Worm (Caenorhabditis elegans) whole organism, L2 larva: ENCODE results near the gene pigt-1.

Experiments used
- C34F6.9 ChIP-seq: fragments of 150-350 bp; optimal IDR thresholded peaks from 2 replicates; lab custom pipeline; 2014; ENCODE audit warnings: missing biosample characterization, missing genetic modification characterization
- F13H6.1 ChIP-seq: sonication (generic microtip); optimal IDR thresholded peaks from 2 replicates; lab custom pipeline; 2016; ENCODE audit warnings: missing genetic modification characterization, missing compliant biosample characterization
- Y55F3AM.14 ChIP-seq: fragments of 200-800 bp; sonication (Bioruptor generic); optimal IDR thresholded peaks from 2 replicates; lab custom pipeline; 2018; ENCODE audit warnings: mild to moderate bottlenecking, missing genetic modification characterization, missing compliant biosample characterization
- ZK546.5 ChIP-seq: sonication (generic microtip); optimal IDR thresholded peaks from 2 replicates; lab custom pipeline; 2017; ENCODE audit warnings: missing biosample characterization, missing genetic modification characterization
- alr-1 ChIP-seq: fragments of 150-350 bp; optimal IDR thresholded peaks from 2 replicates; lab custom pipeline; 2014; ENCODE audit warnings: missing biosample characterization, missing genetic modification characterization
- ama-1 ChIP-seq: fragments of 150-350 bp; optimal IDR thresholded peaks from 2 replicates; lab custom pipeline; 2018; ENCODE audit warnings: inconsistent platforms
- crh-2 ChIP-seq: sonication (generic microtip); optimal IDR thresholded peaks from 2 replicates; lab custom pipeline; 2017; ENCODE audit warnings: missing biosample characterization, missing genetic modification characterization
- dmd-4 ChIP-seq: sonication (generic microtip); optimal IDR thresholded peaks from 2 replicates; lab custom pipeline; 2017; ENCODE audit warnings: missing biosample characterization, missing genetic modification characterization
- egl-27 ChIP-seq: sonication (generic microtip); optimal IDR thresholded peaks from 3 replicates; lab custom pipeline; 2017; ENCODE audit warnings: missing biosample characterization, missing genetic modification reagents, missing genetic modification characterization
- elt-1 ChIP-seq: fragments of 150-350 bp; optimal IDR thresholded peaks from 2 replicates; lab custom pipeline; 2014; ENCODE audit warnings: missing biosample characterization, missing genetic modification characterization
- elt-3 ChIP-seq: sonication (generic microtip); optimal IDR thresholded peaks from 2 replicates; lab custom pipeline; 2017; ENCODE audit warnings: missing biosample characterization, missing genetic modification characterization
- fos-1 ChIP-seq: fragments of 150-350 bp; optimal IDR thresholded peaks from 2 replicates; lab custom pipeline; 2014; ENCODE audit warnings: missing biosample characterization, missing genetic modification characterization
- gmeb-1 ChIP-seq: fragments of 150-350 bp; optimal IDR thresholded peaks from 2 replicates; lab custom pipeline; 2014; ENCODE audit warnings: missing biosample characterization, missing genetic modification characterization
- lin-11 ChIP-seq: fragments of 150-350 bp; sonication (generic microtip); optimal IDR thresholded peaks from 2 replicates; lab custom pipeline; 2014; ENCODE audit warnings: missing biosample characterization, missing genetic modification characterization, inconsistent platforms, mixed read lengths
- lin-13 ChIP-seq: fragments of 150-350 bp; optimal IDR thresholded peaks from 2 replicates; lab custom pipeline; 2014; ENCODE audit warnings: missing biosample characterization, missing genetic modification reagents, missing genetic modification characterization
- lin-39 ChIP-seq: fragments of 150-350 bp; optimal IDR thresholded peaks from 2 replicates; lab custom pipeline; 2014; ENCODE audit warnings: missing biosample characterization, missing genetic modification reagents, missing genetic modification characterization
- lsy-2 ChIP-seq, 2 experiments: fragments of 150-350 bp in 1 of 2; sonication (generic microtip) in 1 of 2; optimal IDR thresholded peaks; 2 replicates each; lab custom pipeline; 2014 to 2017; ENCODE audit warnings: missing biosample characterization in 2 of 2, missing genetic modification characterization in 2 of 2
- mab-5 ChIP-seq: fragments of 150-350 bp; optimal IDR thresholded peaks from 2 replicates; lab custom pipeline; 2014; ENCODE audit warnings: missing biosample characterization, missing genetic modification characterization
- mbf-1 ChIP-seq: sonication (generic microtip); optimal IDR thresholded peaks from 2 replicates; lab custom pipeline; 2017; ENCODE audit warnings: missing biosample characterization, missing genetic modification characterization
- mdl-1 ChIP-seq, 2 experiments: fragments of 150-350 bp in 1 of 2; sonication (generic microtip) in 1 of 2; optimal IDR thresholded peaks; 2 replicates each; lab custom pipeline; 2017; ENCODE audit warnings: missing biosample characterization in 2 of 2, missing genetic modification characterization in 2 of 2
- nhr-10 ChIP-seq: sonication (generic microtip); optimal IDR thresholded peaks from 2 replicates; lab custom pipeline; 2017; ENCODE audit warnings: missing biosample characterization, missing genetic modification characterization
- nhr-11 ChIP-seq: fragments of 150-350 bp; optimal IDR thresholded peaks from 2 replicates; lab custom pipeline; 2014; ENCODE audit warnings: missing biosample characterization, missing genetic modification characterization
- nhr-12 ChIP-seq: fragments of 150-350 bp; optimal IDR thresholded peaks from 2 replicates; lab custom pipeline; 2014; ENCODE audit warnings: missing biosample characterization, missing genetic modification characterization
- nhr-129 ChIP-seq: fragments of 150-350 bp; optimal IDR thresholded peaks from 2 replicates; lab custom pipeline; 2014; ENCODE audit warnings: missing biosample characterization, missing genetic modification characterization
- nhr-23 ChIP-seq: fragments of 150-350 bp; optimal IDR thresholded peaks from 2 replicates; lab custom pipeline; 2014; ENCODE audit warnings: missing biosample characterization, missing genetic modification reagents, missing genetic modification characterization
- nhr-237 ChIP-seq: fragments of 150-350 bp; optimal IDR thresholded peaks from 2 replicates; lab custom pipeline; 2014; ENCODE audit warnings: missing biosample characterization, missing genetic modification characterization
- nhr-6 ChIP-seq: fragments of 150-350 bp; optimal IDR thresholded peaks from 2 replicates; lab custom pipeline; 2014; ENCODE audit warnings: missing biosample characterization, missing genetic modification characterization
- nhr-77 ChIP-seq: fragments of 150-350 bp; optimal IDR thresholded peaks from 2 replicates; lab custom pipeline; 2014; ENCODE audit warnings: missing biosample characterization, missing genetic modification characterization
- skn-1 ChIP-seq: sonication (generic microtip); optimal IDR thresholded peaks from 2 replicates; lab custom pipeline; 2017; ENCODE audit warnings: missing biosample characterization, missing genetic modification characterization
- sma-3 ChIP-seq: sonication (generic microtip); optimal IDR thresholded peaks from 2 replicates; lab custom pipeline; 2016; ENCODE audit warnings: missing genetic modification reagents, missing genetic modification characterization, missing compliant biosample characterization
- snpc-4 ChIP-seq: fragments of 150-350 bp; optimal IDR thresholded peaks from 2 replicates; lab custom pipeline; 2014; ENCODE audit warnings: missing biosample characterization, missing genetic modification characterization
- unc-39 ChIP-seq: fragments of 150-350 bp; optimal IDR thresholded peaks from 2 replicates; lab custom pipeline; 2014; ENCODE audit warnings: missing biosample characterization, missing genetic modification characterization
- zag-1 ChIP-seq: fragments of 150-350 bp; optimal IDR thresholded peaks from 2 replicates; lab custom pipeline; 2014; ENCODE audit warnings: missing biosample characterization, missing genetic modification characterization
- ztf-1 ChIP-seq: fragments of 200-800 bp; sonication (Bioruptor generic); conservative IDR thresholded peaks from 2 replicates; pipeline ENCODE4 v1.3.6; 2022; ENCODE audit warnings: missing genetic modification characterization, missing compliant biosample characterization
- ztf-11 ChIP-seq: sonication (generic microtip); optimal IDR thresholded peaks from 2 replicates; lab custom pipeline; 2017; ENCODE audit warnings: missing biosample characterization, missing genetic modification characterization

The pigt-1 gene

DNA sequence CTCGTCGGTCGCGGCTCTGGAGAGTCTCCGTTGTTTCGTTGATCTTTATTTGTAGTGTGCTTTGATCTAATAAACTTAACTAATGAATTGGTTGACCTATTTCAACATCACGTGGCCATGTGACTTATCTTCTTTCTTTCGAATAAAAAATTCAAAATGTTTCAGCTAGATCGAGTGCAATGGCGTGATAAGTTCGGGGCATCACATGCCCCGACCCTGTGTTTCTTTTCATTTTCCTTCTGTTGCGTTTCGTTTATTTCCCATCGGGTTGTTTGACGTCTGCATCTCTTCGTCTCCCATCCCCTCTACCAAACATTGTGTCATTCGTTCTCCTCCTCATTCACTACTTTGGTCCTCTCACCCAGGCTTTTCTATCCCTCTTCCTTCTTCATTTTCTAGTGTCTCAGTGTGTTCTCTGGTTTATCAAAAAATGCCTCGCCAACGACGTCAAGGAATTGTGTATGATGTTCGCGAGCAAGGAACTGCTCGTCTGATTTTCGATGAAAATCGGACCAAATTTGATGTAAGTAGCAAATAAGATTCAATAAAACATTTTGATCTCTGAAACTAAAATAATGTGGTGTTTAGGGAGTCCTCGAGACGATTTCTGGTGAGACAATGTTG lies 6.9 kb downstream of the pigt-1 start, which contains the start of gene F17C11.4 (continued):
- TF ChIP-seq alr-1 (tag; lab: Kevin White, UChicago), result no peak
- peak; percentile 54 for TF ChIP-seq zag-1 (tag; lab: Kevin White, UChicago)
- TF ChIP-seq F13H6.1 (tag; lab: Kevin White, UChicago), result peak; percentile 91
- TF ChIP-seq lin-11, result no peak

- TF ChIP-seq zag-1 (tag; lab: Kevin White, UChicago) (no peak), dmd-4 (tag; lab: Kevin White, UChicago) (no peak), lin-39 (no peak), ama-1 (lab: Kevin White, UChicago) (no peak), egl-27 (tag; lab: Kevin White, UChicago) (no peak), F13H6.1 (tag; lab: Kevin White, UChicago) (no peak)
These were observed 9.1 kb downstream of the pigt-1 start, which contains the start of gene col-153 for ce11 chrV:10949511-10949910. Gene col-153 (plus strand): TSS chrV:10949811.

DNA sequence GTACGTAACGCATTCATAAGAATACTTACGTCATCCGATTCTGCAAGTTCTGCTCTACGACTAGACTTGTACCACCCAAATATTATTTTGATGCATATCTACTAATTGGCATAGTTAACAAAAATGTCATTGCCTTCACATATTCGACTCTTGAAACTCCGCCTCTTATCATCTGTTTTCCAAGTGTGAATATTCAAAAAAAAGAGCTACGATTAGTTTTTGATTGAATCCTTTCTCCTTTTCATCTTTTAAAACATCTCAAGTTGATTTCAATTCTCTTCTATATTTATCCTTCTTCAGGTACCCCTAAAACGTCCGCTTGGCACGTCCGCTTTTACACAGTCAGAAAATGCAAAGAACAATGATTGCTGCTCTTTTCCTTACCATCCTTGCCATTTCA lies 10.7 kb downstream of the pigt-1 start, which contains the start of gene F17C11.2:
F17C11.2 (plus strand) TSS at position 301 of the 400 bp plus-strand sequence.
- TF ChIP-seq ztf-11 (no peak), elt-3 (no peak), nhr-12 (no peak), nhr-11 (tag; lab: Kevin White, UChicago) (no peak), lsy-2 (tag; optimal IDR thresholded peaks at IDR 0.05; lab: Kevin White, UChicago) (no peak), Y55F3AM.14 (GFP tag; lab: Kevin White, UChicago) (no peak), nhr-6 (tag; lab: Kevin White, UChicago) (no peak), fos-1 (tag; lab: Kevin White, UChicago) (no peak), F13H6.1 (tag; lab: Kevin White, UChicago) (no peak), mdl-1 (tag; optimal IDR thresholded peaks at IDR 0.05; lab: Kevin White, UChicago) (no peak), nhr-10 (tag; lab: Kevin White, UChicago) (no peak), elt-1 (tag; lab: Kevin White, UChicago) (no peak), nhr-23 (tag; lab: Kevin White, UChicago) (no peak), mbf-1 (tag; lab: Kevin White, UChicago) (no peak), snpc-4 (tag; lab: Kevin White, UChicago) (no peak), mab-5 (tag; lab: Kevin White, UChicago) (no peak), C34F6.9 (tag; lab: Kevin White, UChicago) (no peak), sma-3 (GFP tag; lab: Kevin White, UChicago) (no peak)

DNA sequence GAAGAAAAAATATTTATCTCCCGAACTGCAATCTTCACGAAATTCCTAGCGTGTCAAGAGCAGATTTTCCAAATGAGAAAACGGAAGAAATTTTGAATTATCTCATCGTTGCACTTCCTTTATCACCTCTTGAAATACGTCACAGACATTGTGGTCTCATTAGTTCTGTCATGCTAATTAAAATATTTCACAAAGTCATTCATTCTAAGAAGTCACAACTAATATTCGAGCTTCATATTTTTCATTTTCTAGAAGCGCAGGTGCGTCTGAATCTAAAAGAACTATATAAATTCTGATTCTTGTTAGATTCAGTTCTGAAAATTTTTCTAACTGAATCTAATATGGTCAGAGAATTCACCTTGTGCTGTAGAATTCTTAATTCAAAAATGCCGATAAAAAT lies 11.4 kb downstream of the pigt-1 start:
- no peak for TF ChIP-seq nhr-10 (tag; lab: Kevin White, UChicago)
- no peak for TF ChIP-seq ama-1 (lab: Kevin White, UChicago)
- no peak for TF ChIP-seq nhr-129 (tag; lab: Kevin White, UChicago)
- no peak for TF ChIP-seq crh-2 (tag; lab: Kevin White, UChicago)
- no peak for TF ChIP-seq F13H6.1 (tag; lab: Kevin White, UChicago)
- TF ChIP-seq dmd-4 (tag; lab: Kevin White, UChicago), result no peak
- no peak for TF ChIP-seq nhr-237 (tag; lab: Kevin White, UChicago)
- no peak for TF ChIP-seq ztf-1

ce11 chrV:10944903-10945302 lies 13.7 kb downstream of the pigt-1 start:
- TF ChIP-seq ama-1 (lab: Kevin White, UChicago) (no peak), elt-3 (no peak), ztf-11 (no peak), ZK546.5 (tag; lab: Kevin White, UChicago) (no peak), lsy-2 (tag; optimal IDR thresholded peaks at IDR 0.05; lab: Kevin White, UChicago) (peak in 1 of 2 experiments; percentile 15), unc-39 (tag; lab: Kevin White, UChicago) (no peak), egl-27 (tag; lab: Kevin White, UChicago) (no peak)

DNA sequence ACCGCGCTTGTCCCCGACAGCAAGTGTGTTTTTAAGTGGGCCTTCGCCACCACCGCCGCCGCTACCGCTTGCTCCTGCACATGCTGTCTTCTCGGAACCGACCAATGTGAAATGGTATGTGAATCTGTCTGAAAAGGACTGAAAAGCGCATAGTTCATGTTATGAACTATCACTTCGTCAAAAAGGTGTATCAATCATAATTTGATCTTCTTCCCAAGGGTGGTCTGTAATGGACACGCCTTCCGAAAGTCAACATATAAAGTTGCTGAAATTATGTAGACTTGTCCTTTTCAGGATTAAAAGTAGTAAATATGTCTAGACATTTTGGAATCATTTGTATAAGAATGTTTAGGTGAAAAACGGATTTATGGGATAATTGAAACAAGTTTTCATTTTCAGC lies 16.5 kb downstream of the pigt-1 start, which contains the start of gene zip-9:
zip-9 (plus strand) TSS at position 301 of the 400 bp plus-strand sequence.
- TF ChIP-seq lin-39 (no peak), gmeb-1 (tag; lab: Kevin White, UChicago) (no peak), crh-2 (tag; lab: Kevin White, UChicago) (no peak), lin-13 (GFP tag; lab: Kevin White, UChicago) (no peak), unc-39 (tag; lab: Kevin White, UChicago) (no peak), ZK546.5 (tag; lab: Kevin White, UChicago) (no peak), nhr-6 (tag; lab: Kevin White, UChicago) (no peak), nhr-10 (tag; lab: Kevin White, UChicago) (no peak), F13H6.1 (tag; lab: Kevin White, UChicago) (no peak), nhr-77 (no peak), skn-1 (no peak), lsy-2 (tag; optimal IDR thresholded peaks at IDR 0.05; lab: Kevin White, UChicago) (no peak), mdl-1 (tag; optimal IDR thresholded peaks at IDR 0.05; lab: Kevin White, UChicago) (no peak)
